Worm (Caenorhabditis elegans): Measurements from ENCODE around the gene F44G4.3.

F44G4.3 gene

ce11 chrII:8961450-8961849, 36.0 kb downstream of the F44G4.3 start (continued):
- TF ChIP-seq mef-2 (tag; optimal IDR thresholded peaks at IDR 0.05) (no peak), egl-27 (tag; optimal IDR thresholded peaks at IDR 0.05) (no peak), egl-13 (tag; optimal IDR thresholded peaks at IDR 0.05) (no peak), ztf-11 (tag; optimal IDR thresholded peaks at IDR 0.05) (no peak), ama-1 (optimal IDR thresholded peaks at IDR 0.05) (peak; percentile 9), nhr-11 (tag; optimal IDR thresholded peaks at IDR 0.05) (no peak), ceh-63 (GFP tag; optimal IDR thresholded peaks at IDR 0.05) (no peak), mab-9 (GFP tag; IDR thresholded peaks at IDR 0.05) (no peak), pqm-1 (tag; optimal IDR thresholded peaks at IDR 0.05) (no peak), efl-1 (optimal IDR thresholded peaks at IDR 0.05) (no peak), efl-1 (GFP tag; optimal IDR thresholded peaks at IDR 0.05 in 1 of 2) (peak in 1 of 2 experiments; percentile 65)

- TF ChIP-seq mef-2 (tag; optimal IDR thresholded peaks at IDR 0.05) (no peak), mdl-1 (tag; optimal IDR thresholded peaks at IDR 0.05) (no peak), dsc-1 (tag; optimal IDR thresholded peaks at IDR 0.05) (peak; percentile 1)
These were observed 37.0 kb downstream of the F44G4.3 start, which contains the start of gene cal-2 for ce11 chrII:8960414-8960813. Gene cal-2, plus strand, starts transcription at chrII:8960714.

ce11 chrII:8959081-8959480, 38.4 kb downstream of the F44G4.3 start:
- TF ChIP-seq nhr-85 (tag) (no peak), nhr-19 (GFP tag; conservative IDR thresholded peaks at IDR 0.05) (peak; percentile 66), fos-1 (tag; optimal IDR thresholded peaks at IDR 0.05) (no peak), lin-14 (GFP tag; optimal IDR thresholded peaks at IDR 0.05) (peak; percentile 77), mab-9 (GFP tag; IDR thresholded peaks at IDR 0.05) (no peak), sup-37 (GFP tag; optimal IDR thresholded peaks at IDR 0.05) (no peak), nhr-71 (tag; optimal IDR thresholded peaks at IDR 0.05) (peak; percentile 89), lin-35 (GFP tag; optimal IDR thresholded peaks at IDR 0.05) (no peak), lsy-2 (tag; optimal IDR thresholded peaks at IDR 0.05) (peak; percentile 33 to 71), nhr-237 (tag; optimal IDR thresholded peaks at IDR 0.05) (no peak), blmp-1 (tag; optimal IDR thresholded peaks at IDR 0.05) (peak; percentile 81), hlh-4 (tag; optimal IDR thresholded peaks at IDR 0.05) (no peak), nhr-84 (tag; optimal IDR thresholded peaks at IDR 0.05) (no peak), pqm-1 (tag; optimal IDR thresholded peaks at IDR 0.05) (no peak), nhr-90 (tag; optimal IDR thresholded peaks at IDR 0.05; ENCODE audit: poor library complexity) (no peak), lir-3 (tag; optimal IDR thresholded peaks at IDR 0.05; ENCODE audit: poor library complexity) (no peak), lin-13 (GFP tag; optimal IDR thresholded peaks at IDR 0.05) (peak; percentile 15), F16B12.6 (tag; optimal IDR thresholded peaks at IDR 0.05) (no peak), dpl-1 (GFP tag; optimal IDR thresholded peaks at IDR 0.05) (peak in 1 of 3 experiments; percentile 14), jun-1 (tag; optimal IDR thresholded peaks at IDR 0.05) (no peak), efl-1 (optimal IDR thresholded peaks at IDR 0.05) (peak in 1 of 2 experiments; percentile 32), efl-1 (GFP tag; optimal IDR thresholded peaks at IDR 0.05 in 1 of 2) (no peak), ceh-8 (GFP tag; optimal IDR thresholded peaks at IDR 0.05) (no peak), mdl-1 (tag; optimal IDR thresholded peaks at IDR 0.05) (peak in 1 of 2 experiments; percentile 63), snu-23 (GFP tag; optimal IDR thresholded peaks at IDR 0.05) (peak; percentile 55), fkh-10 (GFP tag; optimal IDR thresholded peaks at IDR 0.05) (no peak), nhr-20 (tag; optimal IDR thresholded peaks at IDR 0.05) (peak; percentile 53), zag-1 (tag; optimal IDR thresholded peaks at IDR 0.05) (no peak), tbx-2 (tag; optimal IDR thresholded peaks at IDR 0.05) (peak; percentile 35), grh-1 (GFP tag; IDR thresholded peaks at IDR 0.05) (no peak), isw-1 (GFP tag; IDR thresholded peaks at IDR 0.05) (no peak), ceh-90 (tag; optimal IDR thresholded peaks at IDR 0.05) (no peak), sox-4 (tag; optimal IDR thresholded peaks at IDR 0.05) (no peak), unc-130 (tag; optimal IDR thresholded peaks at IDR 0.05) (peak; percentile 92), ces-1 (GFP tag; optimal IDR thresholded peaks at IDR 0.05) (no peak), unc-98 (GFP tag; IDR thresholded peaks at IDR 0.05) (0 out of 2 replicates have a peak, but pooled peaks have one; percentile 3), hpl-2 (GFP tag; optimal IDR thresholded peaks at IDR 0.05) (no peak), tlp-1 (tag; optimal IDR thresholded peaks at IDR 0.05) (no peak), rnt-1 (tag; optimal IDR thresholded peaks at IDR 0.05) (peak; percentile 74), nhr-47 (tag; optimal IDR thresholded peaks at IDR 0.05) (peak; percentile 22), hlh-17 (GFP tag; optimal IDR thresholded peaks at IDR 0.05; ENCODE audit: borderline replicate concordance) (no peak)
